Worm (Caenorhabditis elegans) whole organism, L2 larva: ENCODE measurements around the gene F14D7.9.

Source experiments
- R02D3.7 ChIP-seq: fragments of 150-350 bp; optimal IDR thresholded peaks from 2 replicates; lab custom pipeline; 2014; ENCODE audit warnings: missing biosample characterization, missing genetic modification characterization
- Y55F3AM.14 ChIP-seq: fragments of 200-800 bp; sonication (Bioruptor generic); optimal IDR thresholded peaks from 2 replicates; lab custom pipeline; 2018; ENCODE audit warnings: mild to moderate bottlenecking, missing genetic modification characterization, missing compliant biosample characterization
- aly-2 ChIP-seq: fragments of 150-350 bp; optimal IDR thresholded peaks from 2 replicates; lab custom pipeline; 2014; ENCODE audit warnings: missing biosample characterization, missing genetic modification characterization
- ceh-16 ChIP-seq: fragments of 150-350 bp; optimal IDR thresholded peaks from 2 replicates; lab custom pipeline; 2014; ENCODE audit warnings: missing biosample characterization, missing genetic modification characterization
- egl-27 ChIP-seq: sonication (generic microtip); optimal IDR thresholded peaks from 3 replicates; lab custom pipeline; 2017; ENCODE audit warnings: missing biosample characterization, missing genetic modification reagents, missing genetic modification characterization
- elt-3 ChIP-seq: sonication (generic microtip); optimal IDR thresholded peaks from 2 replicates; lab custom pipeline; 2017; ENCODE audit warnings: missing biosample characterization, missing genetic modification characterization
- lsy-2 ChIP-seq, 2 experiments: fragments of 150-350 bp in 1 of 2; sonication (generic microtip) in 1 of 2; optimal IDR thresholded peaks; 2 replicates each; lab custom pipeline; 2014 to 2017; ENCODE audit warnings: missing biosample characterization in 2 of 2, missing genetic modification characterization in 2 of 2
- mdl-1 ChIP-seq, 2 experiments: fragments of 150-350 bp in 1 of 2; sonication (generic microtip) in 1 of 2; optimal IDR thresholded peaks; 2 replicates each; lab custom pipeline; 2017; ENCODE audit warnings: missing biosample characterization in 2 of 2, missing genetic modification characterization in 2 of 2
- nhr-25 ChIP-seq: fragments of 150-350 bp; sonication (generic microtip); optimal IDR thresholded peaks from 3 replicates; lab custom pipeline; 2014; ENCODE audit warnings: missing biosample characterization, missing genetic modification characterization
- unc-62 ChIP-seq: fragments of 150-350 bp; optimal IDR thresholded peaks from 2 replicates; lab custom pipeline; 2014; ENCODE audit warnings: missing biosample characterization, missing genetic modification reagents, missing genetic modification characterization

DNA sequence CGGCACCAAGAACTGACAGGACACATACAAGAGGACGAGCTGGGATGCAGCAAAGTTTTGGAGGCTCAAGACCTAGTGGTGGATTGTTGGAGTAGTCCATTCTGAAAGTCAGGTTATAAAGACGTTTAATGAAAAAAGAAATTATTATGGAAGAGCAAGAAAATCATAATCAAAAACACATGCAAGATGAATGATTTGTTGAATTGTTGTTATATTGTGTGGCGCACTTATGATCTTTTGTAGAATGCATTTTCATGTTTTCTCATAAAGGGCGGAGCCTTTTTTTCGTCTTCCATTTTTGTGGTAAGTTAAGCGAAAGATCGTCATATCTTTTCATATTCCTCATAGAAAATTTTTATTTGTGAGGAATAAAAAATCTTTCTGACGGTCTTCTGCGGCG is 22.0 kb downstream of the F14D7.9 start, which contains the start of gene F47B8.2:
- no peak for TF ChIP-seq ceh-16 (tag; lab: Kevin White, UChicago)
- no peak for TF ChIP-seq unc-62 (GFP tag; lab: Kevin White, UChicago)
- TF ChIP-seq lsy-2 (tag; optimal IDR thresholded peaks at IDR 0.05; lab: Kevin White, UChicago) = no peak
- TF ChIP-seq aly-2 (tag; lab: Kevin White, UChicago) = no peak
- TF ChIP-seq Y55F3AM.14 (GFP tag; lab: Kevin White, UChicago) = no peak
- no peak for TF ChIP-seq nhr-25
- no peak for TF ChIP-seq egl-27 (tag; lab: Kevin White, UChicago)
- no peak for TF ChIP-seq elt-3 (tag; lab: Kevin White, UChicago)
- no peak for TF ChIP-seq mdl-1 (tag; optimal IDR thresholded peaks at IDR 0.05; lab: Kevin White, UChicago)
- TF ChIP-seq R02D3.7 = no peak
